Worm (Caenorhabditis elegans) whole organism, early embryonic: Measurements from ENCODE around the gene R07E3.7.

Experiments
- F13C5.2 ChIP-seq: sonication (generic microtip); optimal IDR thresholded peaks from 2 replicates; lab custom pipeline; 2017; ENCODE audit warnings: mild to moderate bottlenecking, missing genetic modification characterization, inconsistent platforms, missing compliant biosample characterization
- tbx-37 ChIP-seq: fragments of 200-800 bp; sonication (Bioruptor generic); conservative IDR thresholded peaks from 2 replicates; pipeline ENCODE4 v1.3.6; 2022; ENCODE audit warnings: missing genetic modification reagents, missing genetic modification characterization, missing compliant biosample characterization

DNA sequence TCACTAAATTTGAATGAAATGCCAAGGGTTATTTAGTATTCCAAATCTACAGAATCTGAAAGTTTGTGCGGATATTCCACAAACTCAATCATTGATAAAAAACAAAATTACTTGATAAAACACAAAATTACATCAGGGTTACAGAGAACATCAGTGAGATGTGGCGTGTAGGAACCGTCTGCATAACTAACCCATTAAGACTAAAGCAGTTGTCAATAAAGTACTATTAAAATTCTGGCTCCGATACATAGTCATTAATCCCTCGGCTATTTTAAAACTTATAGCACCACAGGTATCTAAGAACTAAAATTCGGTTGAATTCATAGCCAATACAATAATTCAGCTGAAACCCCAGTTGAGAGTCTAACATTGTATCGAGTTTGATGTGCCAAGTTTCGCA lies 16.8 kb downstream of the R07E3.7 start:
- TF ChIP-seq tbx-37 (GFP tag; lab: Robert Waterston, UW) (no peak), F13C5.2 (tag; lab: Kevin White, UChicago) (no peak)
